Fruit fly (Drosophila melanogaster) whole organism, prepupa: ENCODE measurements around the gene galla-2.
A peak's percentile ranks its signal among the peaks of the same experiment; 100 is the strongest.

Source experiments
- CG3032 ChIP-seq: fragments of 200-800 bp; optimal IDR thresholded peaks from 2 replicates; lab custom pipeline; 2019; ENCODE audit warnings: missing biosample characterization, mild to moderate bottlenecking, missing genetic modification characterization, moderate library complexity
- CG3919 ChIP-seq: fragments of 200-800 bp; sonication (Bioruptor generic); optimal IDR thresholded peaks from 3 replicates; lab custom pipeline; 2016; ENCODE audit warnings: missing biosample characterization, missing genetic modification characterization
- CG4318 ChIP-seq: fragments of 200-800 bp; sonication (Bioruptor generic); optimal IDR thresholded peaks from 3 replicates; lab custom pipeline; 2017; ENCODE audit warnings: missing biosample characterization, mild to moderate bottlenecking, missing genetic modification characterization
- CG6854 ChIP-seq: fragments of 200-800 bp; sonication (Bioruptor generic); optimal IDR thresholded peaks from 2 replicates; lab custom pipeline; 2017; ENCODE audit warnings: missing biosample characterization, mild to moderate bottlenecking, missing genetic modification characterization
- Hr38 ChIP-seq: sonication (Bioruptor generic); optimal IDR thresholded peaks from 2 replicates; lab custom pipeline; 2016; ENCODE audit warnings: missing biosample characterization, missing genetic modification characterization
- dac ChIP-seq: fragments of 200-800 bp; sonication (Bioruptor generic); optimal IDR thresholded peaks from 2 replicates; lab custom pipeline; 2017; ENCODE audit warnings: missing biosample characterization, mild to moderate bottlenecking, missing genetic modification characterization
- ss ChIP-seq, 2 experiments: fragments of 200-800 bp; sonication (Bioruptor generic); optimal IDR thresholded peaks; 2 replicates in 1 of 2; 3 replicates in 1 of 2; lab custom pipeline; 2017 to 2018; ENCODE audit warnings: mild to moderate bottlenecking in 2 of 2, missing biosample characterization in 2 of 2, missing genetic modification characterization in 2 of 2, moderate library complexity in 1 of 2
- svp ChIP-seq: fragments of 200-800 bp; sonication (Bioruptor generic); peaks from one replicate; lab custom pipeline; 2016; ENCODE audit warnings: missing biosample characterization, missing genetic modification characterization
- vri ChIP-seq: fragments of 200-800 bp; sonication (Bioruptor generic); optimal IDR thresholded peaks from 3 replicates; lab custom pipeline; 2016; ENCODE audit warnings: missing biosample characterization, mild to moderate bottlenecking, missing genetic modification characterization

dm6 chr3L:10858569-10858968, 24.1 kb upstream of the galla-2 start:
- TF ChIP-seq CG4318 (GFP tag; lab: Kevin White, UChicago) (no peak), vri (GFP tag; lab: Kevin White, UChicago) (peak; percentile 9), CG3032 (tag; lab: Kevin White, UChicago) (no peak), CG3919 (GFP tag; lab: Kevin White, UChicago) (no peak), CG6854 (GFP tag; lab: Kevin White, UChicago) (no peak), svp (GFP tag; lab: Kevin White, UChicago) (no peak), dac (no peak), ss (GFP tag; optimal IDR thresholded peaks at IDR 0.05; lab: Kevin White, UChicago) (no peak), Hr38 (GFP tag; lab: Kevin White, UChicago) (no peak)
